Worm (Caenorhabditis elegans) whole organism, young adult: ENCODE data around the gene K10G6.5.

Experiments used
- B0019.2 ChIP-seq: fragments of 200-800 bp; sonication (Bioruptor generic); conservative IDR thresholded peaks from 2 replicates; pipeline ENCODE4 v1.3.6; 2022; ENCODE audit warnings: missing genetic modification reagents, missing genetic modification characterization, missing compliant biosample characterization
- B0035.1 ChIP-seq: sonication (generic microtip); optimal IDR thresholded peaks from 2 replicates; lab custom pipeline; 2016; ENCODE audit warnings: missing genetic modification characterization, mild to moderate bottlenecking, missing compliant biosample characterization, missing genotype, missing genetic modification reagents
- B0336.3 ChIP-seq: fragments of 200-800 bp; sonication (Bioruptor generic); IDR thresholded peaks from 2 replicates; pipeline ENCODE4 v1.3.6; 2022; ENCODE audit warnings: missing genetic modification characterization, missing compliant biosample characterization
- C06A6.2 ChIP-seq: fragments of 200-800 bp; sonication (Bioruptor generic); conservative IDR thresholded peaks from 2 replicates; pipeline ENCODE4 v1.3.6; 2022; ENCODE audit warnings: missing genetic modification characterization, missing compliant biosample characterization
- F22D6.2 ChIP-seq: sonication (generic microtip); optimal IDR thresholded peaks from 2 replicates; lab custom pipeline; 2016; ENCODE audit warnings: mild to moderate bottlenecking, missing genetic modification characterization, missing compliant biosample characterization
- F49E8.2 ChIP-seq: sonication (generic microtip); optimal IDR thresholded peaks from 3 replicates; lab custom pipeline; 2017; ENCODE audit warnings: missing genetic modification characterization, mild to moderate bottlenecking, missing compliant biosample characterization, antibody characterized with exemption, moderate library complexity; ENCODE audit not compliant: insufficient read depth
- Y53G8AR.9 ChIP-seq: fragments of 200-800 bp; sonication (Bioruptor generic); conservative IDR thresholded peaks from 2 replicates; pipeline ENCODE4 v1.3.6; 2022; ENCODE audit warnings: missing genetic modification reagents, missing genetic modification characterization, missing compliant biosample characterization
- Y67H2A.10 ChIP-seq: fragments of 200-800 bp; sonication (Bioruptor generic); conservative IDR thresholded peaks from 2 replicates; pipeline ENCODE4 v1.3.6; 2022; ENCODE audit warnings: missing genetic modification reagents, missing genetic modification characterization, missing compliant biosample characterization
- athp-1 ChIP-seq: sonication (generic microtip); optimal IDR thresholded peaks from 2 replicates; lab custom pipeline; 2017; ENCODE audit warnings: mild to moderate bottlenecking, missing genetic modification characterization, missing compliant biosample characterization
- bed-1 ChIP-seq: fragments of 200-800 bp; sonication (Bioruptor generic); IDR thresholded peaks from 2 replicates; pipeline ENCODE4 v1.3.6; 2022; ENCODE audit warnings: missing genetic modification reagents, missing genetic modification characterization, missing compliant biosample characterization
- cebp-2 ChIP-seq: fragments of 200-800 bp; sonication (Bioruptor generic); IDR thresholded peaks from 2 replicates; pipeline ENCODE4 v1.3.6; 2022; ENCODE audit warnings: missing genetic modification characterization, missing compliant biosample characterization
- ceh-27 ChIP-seq: fragments of 200-800 bp; sonication (Bioruptor generic); optimal IDR thresholded peaks from 2 replicates; lab custom pipeline; 2018; ENCODE audit warnings: mild to moderate bottlenecking, missing genetic modification characterization, moderate library complexity, missing compliant biosample characterization
- ceh-40 ChIP-seq: fragments of 200-800 bp; sonication (Bioruptor generic); IDR thresholded peaks from 2 replicates; pipeline ENCODE4 v1.3.6; 2022; ENCODE audit warnings: missing genetic modification characterization, missing compliant biosample characterization
- chd-7 ChIP-seq: sonication (generic microtip); optimal IDR thresholded peaks from 2 replicates; lab custom pipeline; 2016; ENCODE audit warnings: mild to moderate bottlenecking, missing genetic modification characterization, moderate library complexity, missing compliant biosample characterization
- dox-1 ChIP-seq: fragments of 200-800 bp; sonication (Bioruptor generic); IDR thresholded peaks from 2 replicates; pipeline ENCODE4 v1.3.6; 2022; ENCODE audit warnings: missing genetic modification reagents, missing genetic modification characterization, missing compliant biosample characterization
- egrh-3 ChIP-seq: fragments of 200-800 bp; sonication (Bioruptor generic); IDR thresholded peaks from 2 replicates; pipeline ENCODE4 v1.3.6; 2022; ENCODE audit warnings: missing genetic modification reagents, missing genetic modification characterization, missing compliant biosample characterization
- hmg-20 ChIP-seq: fragments of 200-800 bp; sonication (Bioruptor generic); IDR thresholded peaks from 2 replicates; pipeline ENCODE4 v1.3.6; 2022; ENCODE audit warnings: missing genetic modification reagents, missing genetic modification characterization, missing compliant biosample characterization
- let-607 ChIP-seq, 2 experiments: fragments of 200-800 bp in 1 of 2; sonication (Bioruptor generic) in 1 of 2; sonication (generic microtip) in 1 of 2; optimal IDR thresholded peaks; 2 replicates each; lab custom pipeline; 2016 to 2018; ENCODE audit warnings: mild to moderate bottlenecking in 2 of 2, missing compliant biosample characterization in 2 of 2, missing genetic modification characterization in 2 of 2, moderate library complexity in 2 of 2, missing genotype in 1 of 2
- lin-26 ChIP-seq: fragments of 200-800 bp; sonication (Bioruptor generic); IDR thresholded peaks from 2 replicates; pipeline ENCODE4 v1.3.6; 2022; ENCODE audit warnings: missing genetic modification reagents, missing genetic modification characterization, missing compliant biosample characterization
- madf-10 ChIP-seq: sonication (generic microtip); optimal IDR thresholded peaks from 2 replicates; lab custom pipeline; 2016; ENCODE audit warnings: mild to moderate bottlenecking, missing genetic modification characterization, missing compliant biosample characterization
- madf-3 ChIP-seq: fragments of 200-800 bp; sonication (Bioruptor generic); IDR thresholded peaks from 2 replicates; pipeline ENCODE4 v1.3.6; 2022; ENCODE audit warnings: missing genetic modification reagents, missing genetic modification characterization, missing compliant biosample characterization
- madf-6 ChIP-seq: fragments of 200-800 bp; sonication (Bioruptor generic); IDR thresholded peaks from 2 replicates; pipeline ENCODE4 v1.3.6; 2022; ENCODE audit warnings: missing genetic modification reagents, missing genetic modification characterization, missing compliant biosample characterization
- mes-4 ChIP-seq: sonication (generic microtip); optimal IDR thresholded peaks from 2 replicates; lab custom pipeline; 2016; ENCODE audit warnings: missing genotype, missing genetic modification characterization, missing compliant biosample characterization
- mxl-1 ChIP-seq: sonication (generic microtip); optimal IDR thresholded peaks from 2 replicates; lab custom pipeline; 2016; ENCODE audit warnings: missing genetic modification characterization, missing compliant biosample characterization
- nfya-1 ChIP-seq: sonication (generic microtip); optimal IDR thresholded peaks from 2 replicates; lab custom pipeline; 2017; ENCODE audit warnings: antibody characterized with exemption, missing compliant biosample characterization, missing genetic modification characterization, borderline replicate concordance; ENCODE audit not compliant: insufficient read depth
- nfyb-1 ChIP-seq: fragments of 200-800 bp; sonication (Bioruptor generic); IDR thresholded peaks from 2 replicates; pipeline ENCODE4 v1.3.6; 2022; ENCODE audit warnings: missing genetic modification reagents, missing genetic modification characterization, missing compliant biosample characterization
- nhr-80 ChIP-seq: sonication (generic microtip); optimal IDR thresholded peaks from 2 replicates; lab custom pipeline; 2016; ENCODE audit warnings: missing genetic modification characterization, missing compliant biosample characterization
- pha-4 ChIP-seq: fragments of 150-350 bp; sonication (generic microtip); optimal IDR thresholded peaks from 2 replicates; lab custom pipeline; 2014; ENCODE audit warnings: missing biosample characterization, missing genetic modification reagents, missing genetic modification characterization
- sdz-38 ChIP-seq: sonication (generic microtip); optimal IDR thresholded peaks from 2 replicates; lab custom pipeline; 2016; ENCODE audit warnings: missing genotype, missing genetic modification characterization, missing compliant biosample characterization
- sea-2 ChIP-seq: fragments of 200-800 bp; sonication (Bioruptor generic); IDR thresholded peaks from 2 replicates; pipeline ENCODE4 v1.3.6; 2022; ENCODE audit warnings: missing genetic modification characterization, missing compliant biosample characterization
- snpc-1.3 ChIP-seq: sonication (generic microtip); optimal IDR thresholded peaks from 2 replicates; lab custom pipeline; 2017; ENCODE audit warnings: missing genetic modification characterization, mild to moderate bottlenecking, missing compliant biosample characterization, antibody characterized with exemption, moderate library complexity, missing genotype, missing genetic modification reagents; ENCODE audit not compliant: insufficient read depth
- snpc-3.4 ChIP-seq: sonication (generic microtip); optimal IDR thresholded peaks from 2 replicates; lab custom pipeline; 2017; ENCODE audit warnings: missing genetic modification characterization, mild to moderate bottlenecking, missing compliant biosample characterization, antibody characterized with exemption, moderate library complexity, missing genotype, missing genetic modification reagents
- snpc-4 ChIP-seq, 5 experiments: fragments of 150-350 bp in 1 of 5; sonication (generic microtip) in 4 of 5; optimal IDR thresholded peaks; 2 replicates each; lab custom pipeline; 2014 to 2018; ENCODE audit warnings: missing genetic modification characterization in 5 of 5, missing biosample characterization in 3 of 5, antibody characterized with exemption in 2 of 5, mild to moderate bottlenecking in 2 of 5, missing compliant biosample characterization in 2 of 5, missing genotype in 2 of 5, moderate library complexity in 2 of 5, missing genetic modification reagents in 1 of 5
- sptf-2 ChIP-seq: fragments of 200-800 bp; sonication (Bioruptor generic); optimal IDR thresholded peaks from 2 replicates; lab custom pipeline; 2018; ENCODE audit warnings: mild to moderate bottlenecking, missing genetic modification characterization, missing compliant biosample characterization
- xnd-1 ChIP-seq: sonication (generic microtip); optimal IDR thresholded peaks from 2 replicates; lab custom pipeline; 2016; ENCODE audit warnings: missing genotype, missing genetic modification reagents, missing genetic modification characterization, missing compliant biosample characterization
- zfh-2 ChIP-seq: fragments of 200-800 bp; sonication (Bioruptor generic); conservative IDR thresholded peaks from 2 replicates; pipeline ENCODE4 v1.3.6; 2022; ENCODE audit warnings: missing genetic modification reagents, missing genetic modification characterization, missing compliant biosample characterization
- zim-3 ChIP-seq: sonication (generic microtip); optimal IDR thresholded peaks from 2 replicates; lab custom pipeline; 2017; ENCODE audit warnings: mild to moderate bottlenecking, missing genetic modification characterization, moderate library complexity, missing compliant biosample characterization
- ztf-3 ChIP-seq: fragments of 200-800 bp; sonication (Bioruptor generic); optimal IDR thresholded peaks from 2 replicates; lab custom pipeline; 2018; ENCODE audit warnings: mild to moderate bottlenecking, missing genetic modification characterization, missing compliant biosample characterization

Gene K10G6.5

DNA sequence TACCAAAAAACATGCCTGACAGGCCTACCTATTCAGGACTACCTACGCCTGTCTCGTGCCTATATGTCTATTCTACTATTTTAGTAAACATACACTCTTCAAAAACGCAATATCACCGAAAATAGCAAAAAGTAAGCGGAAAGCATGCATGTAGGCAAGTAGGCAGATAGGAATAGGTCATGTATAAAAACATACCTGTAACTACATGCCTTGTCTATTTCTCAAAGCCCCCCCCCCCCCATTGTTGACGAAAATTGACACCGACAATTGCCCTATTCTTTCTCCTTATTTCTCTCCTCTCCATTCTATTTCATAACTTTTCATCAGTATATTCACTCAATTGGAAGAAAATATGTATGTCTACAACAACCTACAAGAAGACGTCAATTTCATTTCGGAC is 8.9 kb upstream of the K10G6.5 start:
- TF ChIP-seq madf-3 (GFP tag; lab: Robert Waterston, UW) (no peak), B0035.1 (tag; lab: Kevin White, UChicago) (no peak), hmg-20 (no peak)
- TF ChIP-seq, all 124 proteins: peak for 0

- peak; percentile 55; the same call in 1 of the 2 replicates for TF ChIP-seq zfh-2 (GFP tag; lab: Robert Waterston, UW)
- TF ChIP-seq egrh-3 (GFP tag; lab: Robert Waterston, UW) = peak; percentile 15; the same call in 1 of the 2 replicates
- TF ChIP-seq cebp-2 (GFP tag; lab: Robert Waterston, UW) = no peak
Measured at ce11 chrII:3980373-3980772, 6.7 kb upstream of the K10G6.5 start.

DNA sequence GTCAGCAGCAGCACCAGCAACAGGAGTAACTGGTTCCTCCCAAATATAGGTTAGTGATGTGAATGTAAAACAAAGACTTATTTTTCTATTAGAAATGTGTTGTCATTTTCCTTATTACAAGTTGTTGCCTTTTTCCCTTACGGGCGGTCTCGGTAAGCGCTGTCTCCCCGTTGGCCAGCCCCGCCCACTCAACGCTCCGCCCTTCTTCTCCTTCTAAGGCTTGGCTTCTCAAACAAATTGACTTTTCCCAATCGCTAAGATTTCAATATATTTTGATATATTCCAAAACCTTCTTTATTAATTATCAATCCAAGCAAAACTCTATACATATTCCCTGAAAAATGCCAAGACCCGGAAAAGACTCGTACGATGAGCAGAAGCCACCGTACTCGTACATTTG is 4.7 kb upstream of the K10G6.5 start, which contains the start of gene lin-31:
Gene lin-31, plus strand, starts transcription at position 237 of the 400 bp plus-strand sequence.
- no peak for TF ChIP-seq madf-6
- no peak for TF ChIP-seq xnd-1 (tag; lab: Kevin White, UChicago)
- TF ChIP-seq zfh-2 (GFP tag; lab: Robert Waterston, UW) = 0 out of 2 replicates have a peak, but pooled peaks have one; percentile 7
- no peak for TF ChIP-seq C06A6.2 (GFP tag; lab: Robert Waterston, UW)
- TF ChIP-seq B0019.2 = no peak
- TF ChIP-seq nfyb-1 = no peak
- no peak for TF ChIP-seq nfya-1 (tag; lab: Kevin White, UChicago)
- no peak for TF ChIP-seq sea-2 (GFP tag; lab: Robert Waterston, UW)

ce11 chrII:3984242-3984641 is 2.8 kb upstream of the K10G6.5 start:
- TF ChIP-seq chd-7 (tag; lab: Kevin White, UChicago) = no peak
- TF ChIP-seq B0336.3 (GFP tag; lab: Robert Waterston, UW) = no peak
- no peak for TF ChIP-seq ceh-27
- TF ChIP-seq nfyb-1 = no peak
- no peak for TF ChIP-seq ceh-40
- TF ChIP-seq cebp-2 (GFP tag; lab: Robert Waterston, UW) = no peak
- no peak for TF ChIP-seq ztf-3 (GFP tag; lab: Kevin White, UChicago)
- TF ChIP-seq nfya-1 (tag; lab: Kevin White, UChicago) = no peak
- no peak for TF ChIP-seq let-607 (tag; optimal IDR thresholded peaks at IDR 0.05; lab: Kevin White, UChicago)
- no peak for TF ChIP-seq dox-1 (GFP tag; lab: Robert Waterston, UW)
- no peak for TF ChIP-seq F49E8.2 (tag; lab: Kevin White, UChicago)
- TF ChIP-seq Y53G8AR.9 (GFP tag; lab: Robert Waterston, UW) = no peak
- no peak for TF ChIP-seq mes-4 (tag; lab: Kevin White, UChicago)
- no peak for TF ChIP-seq sptf-2 (GFP tag; lab: Kevin White, UChicago)
- no peak for TF ChIP-seq zim-3 (tag; lab: Kevin White, UChicago)

DNA sequence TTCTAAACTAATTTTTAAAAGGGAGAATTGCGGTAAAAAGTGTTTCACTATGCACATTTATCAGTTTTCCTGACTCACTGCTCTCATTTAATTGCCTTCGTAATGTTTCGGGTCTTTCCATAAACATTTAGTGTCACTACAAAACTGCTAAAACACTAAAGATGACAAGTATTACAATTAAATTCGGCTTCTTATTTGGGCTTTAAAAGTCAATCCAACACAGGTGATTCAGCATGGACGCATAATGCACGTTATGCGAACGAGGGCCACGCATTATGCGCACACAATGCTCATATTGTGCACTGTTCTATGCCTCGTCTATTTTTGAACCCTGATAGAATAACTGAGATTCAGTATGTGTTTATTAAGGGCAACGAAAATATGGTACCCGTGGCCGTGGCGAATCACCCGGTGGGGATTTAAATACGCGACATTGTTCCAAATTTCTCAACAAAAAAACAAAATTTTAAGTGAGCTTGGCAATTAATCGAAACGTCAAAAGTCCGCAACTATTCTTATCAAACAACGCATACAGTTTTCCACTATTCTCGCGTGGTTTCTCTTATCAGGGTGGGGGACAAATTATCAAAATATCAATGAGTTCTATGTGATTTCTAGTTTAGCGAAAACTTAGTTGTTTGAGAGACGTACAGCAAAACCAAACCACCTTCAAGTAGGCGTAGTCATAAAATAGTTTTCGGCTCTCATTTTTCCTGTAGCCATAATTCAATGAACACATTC is 2.7 kb downstream of the K10G6.5 start, which contains the start of gene Y14H12A.2:
Gene Y14H12A.2, minus strand, starts transcription at position 51 of the 741 bp plus-strand sequence.
- TF ChIP-seq F22D6.2 (tag; lab: Kevin White, UChicago) (no peak), nhr-80 (peak; percentile 80)

- TF ChIP-seq Y67H2A.10 (GFP tag; lab: Robert Waterston, UW) (no peak), pha-4 (tag; lab: Kevin White, UChicago) (no peak), snpc-1.3 (no peak), sdz-38 (no peak), bed-1 (no peak), lin-26 (GFP tag; lab: Robert Waterston, UW) (no peak), madf-10 (no peak), snpc-4 (GFP tag; optimal IDR thresholded peaks at IDR 0.05; lab: Kevin White, UChicago) (no peak), snpc-4 (tag; optimal IDR thresholded peaks at IDR 0.05; lab: Kevin White, UChicago) (no peak), snpc-3.4 (tag; lab: Kevin White, UChicago) (no peak), athp-1 (tag; lab: Kevin White, UChicago) (no peak), mxl-1 (tag; lab: Kevin White, UChicago) (no peak)
Measured at ce11 chrII:3990706-3991105, 3.7 kb downstream of the K10G6.5 start.
